Worm (Caenorhabditis elegans) whole organism, L1 larva: Measurements from ENCODE around the gene lido-5.
A peak's percentile ranks its signal among the peaks of the same experiment; 100 is the strongest.

Experiments used
- ama-1 ChIP-seq: fragments of 150-350 bp; optimal IDR thresholded peaks from 2 replicates; lab custom pipeline; 2014
- blmp-1 ChIP-seq: fragments of 150-350 bp; optimal IDR thresholded peaks from 2 replicates; lab custom pipeline; 2014; ENCODE audit warnings: missing biosample characterization, missing genetic modification characterization
- ceh-90 ChIP-seq: sonication (generic microtip); optimal IDR thresholded peaks from 2 replicates; lab custom pipeline; 2016; ENCODE audit warnings: missing genetic modification characterization, missing compliant biosample characterization
- efl-1 ChIP-seq, 4 experiments: fragments of 150-350 bp; optimal IDR thresholded peaks in 3 of 4; peaks in 1 of 4; 1 replicate in 1 of 4; 2 replicates in 3 of 4; lab custom pipeline; 2014; ENCODE audit warnings: missing biosample characterization in 2 of 4, missing genetic modification characterization in 2 of 4, missing genetic modification reagents in 2 of 4
- egl-13 ChIP-seq: sonication (generic microtip); optimal IDR thresholded peaks from 2 replicates; lab custom pipeline; 2016; ENCODE audit warnings: missing genotype, missing genetic modification reagents, missing genetic modification characterization, missing compliant biosample characterization
- elt-2 ChIP-seq: sonication (generic microtip); optimal IDR thresholded peaks from 2 replicates; lab custom pipeline; 2016; ENCODE audit warnings: missing genetic modification characterization, mild to moderate bottlenecking, inconsistent platforms, missing compliant biosample characterization, missing genetic modification reagents
- elt-3 ChIP-seq, 6 experiments: fragments of 150-350 bp in 1 of 6; sonication (generic microtip); optimal IDR thresholded peaks; 2 replicates each; lab custom pipeline; 2017 to 2018; ENCODE audit warnings: missing biosample characterization in 6 of 6, missing genetic modification characterization in 6 of 6, inconsistent platforms in 1 of 6
- ets-5 ChIP-seq: fragments of 200-800 bp; sonication (Bioruptor generic); IDR thresholded peaks from 2 replicates; pipeline ENCODE4 v1.3.6; 2022; ENCODE audit warnings: missing genetic modification characterization, missing compliant biosample characterization
- fkh-4 ChIP-seq: sonication (generic microtip); optimal IDR thresholded peaks from 2 replicates; lab custom pipeline; 2016; ENCODE audit warnings: missing compliant biosample characterization, missing genetic modification characterization, borderline replicate concordance
- grh-1 ChIP-seq: fragments of 200-800 bp; sonication (Bioruptor generic); IDR thresholded peaks from 2 replicates; pipeline ENCODE4 v1.3.6; 2022; ENCODE audit warnings: missing genetic modification reagents, missing genetic modification characterization, missing compliant biosample characterization
- hlh-4 ChIP-seq: sonication (generic microtip); optimal IDR thresholded peaks from 2 replicates; lab custom pipeline; 2016; ENCODE audit warnings: mild to moderate bottlenecking, missing genetic modification characterization, missing compliant biosample characterization
- isw-1 ChIP-seq: fragments of 200-800 bp; sonication (Bioruptor generic); IDR thresholded peaks from 2 replicates; pipeline ENCODE4 v1.3.6; 2022; ENCODE audit warnings: missing genetic modification characterization, missing compliant biosample characterization
- jun-1 ChIP-seq: fragments of 150-350 bp; optimal IDR thresholded peaks from 2 replicates; lab custom pipeline; 2014; ENCODE audit warnings: missing biosample characterization, missing genetic modification reagents, missing genetic modification characterization
- lin-13 ChIP-seq: fragments of 150-350 bp; optimal IDR thresholded peaks from 2 replicates; lab custom pipeline; 2014; ENCODE audit warnings: missing biosample characterization, missing genetic modification reagents, missing genetic modification characterization
- lin-14 ChIP-seq: fragments of 200-800 bp; sonication (Bioruptor generic); optimal IDR thresholded peaks from 2 replicates; lab custom pipeline; 2018; ENCODE audit warnings: mild to moderate bottlenecking, missing genetic modification characterization, moderate library complexity, missing compliant biosample characterization
- lin-35 ChIP-seq, 2 experiments: fragments of 150-350 bp; optimal IDR thresholded peaks; 2 replicates each; lab custom pipeline; 2014; ENCODE audit warnings: missing biosample characterization in 2 of 2, missing genetic modification characterization in 2 of 2, missing genetic modification reagents in 2 of 2
- lir-3 ChIP-seq: sonication (generic microtip); optimal IDR thresholded peaks from 2 replicates; lab custom pipeline; 2016; ENCODE audit warnings: mild to moderate bottlenecking, missing genetic modification characterization, moderate library complexity, missing compliant biosample characterization; ENCODE audit not compliant: poor library complexity
- lsy-2 ChIP-seq, 2 experiments: fragments of 150-350 bp; optimal IDR thresholded peaks; 2 replicates each; lab custom pipeline; 2014; ENCODE audit warnings: missing biosample characterization in 2 of 2, missing genetic modification characterization in 2 of 2
- mdl-1 ChIP-seq, 2 experiments: fragments of 150-350 bp; optimal IDR thresholded peaks; 2 replicates each; lab custom pipeline; 2014 to 2017; ENCODE audit warnings: missing biosample characterization in 2 of 2, missing genetic modification characterization in 2 of 2, inconsistent platforms in 1 of 2
- mep-1 ChIP-seq: fragments of 150-350 bp; optimal IDR thresholded peaks from 2 replicates; lab custom pipeline; 2014; ENCODE audit warnings: missing biosample characterization, missing genetic modification characterization
- nhr-20 ChIP-seq: sonication (generic microtip); optimal IDR thresholded peaks from 2 replicates; lab custom pipeline; 2016; ENCODE audit warnings: mild to moderate bottlenecking, missing genetic modification characterization, missing compliant biosample characterization
- nhr-237 ChIP-seq: fragments of 150-350 bp; optimal IDR thresholded peaks from 2 replicates; lab custom pipeline; 2014; ENCODE audit warnings: missing biosample characterization, missing genetic modification characterization
- nhr-28 ChIP-seq: fragments of 150-350 bp; optimal IDR thresholded peaks from 2 replicates; lab custom pipeline; 2014; ENCODE audit warnings: missing biosample characterization, missing genetic modification characterization
- nhr-71 ChIP-seq: sonication (generic microtip); optimal IDR thresholded peaks from 2 replicates; lab custom pipeline; 2016; ENCODE audit warnings: mild to moderate bottlenecking, missing genetic modification characterization, moderate library complexity, missing compliant biosample characterization
- nhr-76 ChIP-seq: sonication (generic microtip); optimal IDR thresholded peaks from 2 replicates; lab custom pipeline; 2017; ENCODE audit warnings: missing biosample characterization, missing genetic modification characterization
- nhr-85 ChIP-seq: sonication (generic microtip); peaks from one replicate; lab custom pipeline; 2016; ENCODE audit warnings: missing genetic modification characterization, inconsistent platforms, missing compliant biosample characterization
- nhr-90 ChIP-seq: sonication (generic microtip); optimal IDR thresholded peaks from 2 replicates; lab custom pipeline; 2016; ENCODE audit warnings: mild to moderate bottlenecking, missing genetic modification characterization, missing compliant biosample characterization; ENCODE audit not compliant: poor library complexity
- pax-3 ChIP-seq: fragments of 200-800 bp; sonication (Bioruptor generic); optimal IDR thresholded peaks from 2 replicates; lab custom pipeline; 2018; ENCODE audit warnings: mild to moderate bottlenecking, missing genetic modification characterization, moderate library complexity, missing compliant biosample characterization
- skn-1 ChIP-seq: fragments of 150-350 bp; optimal IDR thresholded peaks from 2 replicates; lab custom pipeline; 2014; ENCODE audit warnings: missing biosample characterization, missing genetic modification characterization
- snu-23 ChIP-seq: sonication (generic microtip); optimal IDR thresholded peaks from 2 replicates; lab custom pipeline; 2016; ENCODE audit warnings: missing genetic modification characterization, missing compliant biosample characterization
- sox-4 ChIP-seq: sonication (generic microtip); optimal IDR thresholded peaks from 2 replicates; lab custom pipeline; 2016; ENCODE audit warnings: missing genetic modification characterization, missing compliant biosample characterization
- sup-37 ChIP-seq: fragments of 200-800 bp; sonication (Bioruptor generic); optimal IDR thresholded peaks from 2 replicates; lab custom pipeline; 2018; ENCODE audit warnings: mild to moderate bottlenecking, missing genetic modification characterization, missing compliant biosample characterization
- tbx-2 ChIP-seq: sonication (generic microtip); optimal IDR thresholded peaks from 2 replicates; lab custom pipeline; 2016; ENCODE audit warnings: missing genetic modification characterization, missing compliant biosample characterization
- unc-98 ChIP-seq: fragments of 200-800 bp; sonication (Bioruptor generic); IDR thresholded peaks from 2 replicates; pipeline ENCODE4 v1.3.6; 2022; ENCODE audit warnings: missing genetic modification characterization, missing compliant biosample characterization
- vab-15 ChIP-seq: sonication (generic microtip); optimal IDR thresholded peaks from 2 replicates; lab custom pipeline; 2017; ENCODE audit warnings: missing genotype, mild to moderate bottlenecking, missing genetic modification characterization, missing compliant biosample characterization
- zip-4 ChIP-seq: fragments of 200-800 bp; sonication (Bioruptor generic); optimal IDR thresholded peaks from 2 replicates; lab custom pipeline; 2018; ENCODE audit warnings: mild to moderate bottlenecking, missing genetic modification characterization, moderate library complexity, missing compliant biosample characterization

The lido-5 gene

ce11 chrX:17139204-17139780 is 28.8 kb upstream of the lido-5 start:
- TF ChIP-seq efl-1 (optimal IDR thresholded peaks at IDR 0.05; lab: Kevin White, UChicago) (no peak), efl-1 (GFP tag; optimal IDR thresholded peaks at IDR 0.05 in 1 of 2; lab: Kevin White, UChicago) (peak in 1 of 2 experiments; percentile 16), nhr-71 (peak; percentile 21), jun-1 (no peak), pax-3 (no peak), nhr-90 (tag; lab: Kevin White, UChicago) (peak; percentile 29), lin-35 (GFP tag; optimal IDR thresholded peaks at IDR 0.05; lab: Kevin White, UChicago) (peak in 1 of 2 experiments; percentile 49), nhr-76 (tag; lab: Kevin White, UChicago) (no peak), elt-2 (tag; lab: Kevin White, UChicago) (peak; percentile 86), zip-4 (GFP tag; lab: Kevin White, UChicago) (no peak), nhr-20 (tag; lab: Kevin White, UChicago) (peak; percentile 61), sox-4 (tag; lab: Kevin White, UChicago) (no peak)
- TF ChIP-seq, all 84 proteins: peak for 6

- no peak for TF ChIP-seq ets-5 (GFP tag; lab: Robert Waterston, UW)
- TF ChIP-seq grh-1 (GFP tag; lab: Robert Waterston, UW), result peak; percentile 56; the same call in 1 of the 2 replicates
- peak; percentile 58 for TF ChIP-seq nhr-20 (tag; lab: Kevin White, UChicago)
- TF ChIP-seq snu-23 (GFP tag; lab: Kevin White, UChicago), result peak; percentile 38
- TF ChIP-seq lir-3 (tag; lab: Kevin White, UChicago), result no peak
- TF ChIP-seq egl-13 (tag; lab: Kevin White, UChicago), result no peak
- peak; percentile 47 for TF ChIP-seq nhr-90 (tag; lab: Kevin White, UChicago)
- no peak for TF ChIP-seq fkh-4 (tag; lab: Kevin White, UChicago)
- peak; percentile 73 for TF ChIP-seq blmp-1 (tag; lab: Kevin White, UChicago)
- TF ChIP-seq lin-35 (GFP tag; optimal IDR thresholded peaks at IDR 0.05; lab: Kevin White, UChicago), result peak in 1 of 2 experiments; percentile 49
- TF ChIP-seq mdl-1 (tag; optimal IDR thresholded peaks at IDR 0.05; lab: Kevin White, UChicago), result peak in 1 of 2 experiments; percentile 63
- peak; percentile 82 for TF ChIP-seq skn-1
- no peak for TF ChIP-seq hlh-4 (tag; lab: Kevin White, UChicago)
- peak; percentile 85 for TF ChIP-seq nhr-85 (tag; lab: Kevin White, UChicago)
- TF ChIP-seq ceh-90 (tag; lab: Kevin White, UChicago), result no peak
- peak; percentile 54 for TF ChIP-seq nhr-71
- TF ChIP-seq vab-15 (tag; lab: Kevin White, UChicago), result no peak
- peak in 2 of 6 experiments; percentile 79 to 96 for TF ChIP-seq elt-3 (tag; optimal IDR thresholded peaks at IDR 0.05; lab: Kevin White, UChicago)
- TF ChIP-seq tbx-2 (tag; lab: Kevin White, UChicago), result peak; percentile 31
- no peak for TF ChIP-seq sox-4 (tag; lab: Kevin White, UChicago)
- no peak for TF ChIP-seq sup-37 (GFP tag; lab: Kevin White, UChicago)
- no peak for TF ChIP-seq efl-1 (optimal IDR thresholded peaks at IDR 0.05; lab: Kevin White, UChicago)
- peak in 1 of 2 experiments; percentile 79 for TF ChIP-seq efl-1 (GFP tag; optimal IDR thresholded peaks at IDR 0.05 in 1 of 2; lab: Kevin White, UChicago)
- peak; percentile 78 for TF ChIP-seq lin-14 (GFP tag; lab: Kevin White, UChicago)
Measured at ce11 chrX:17138060-17138557, 27.7 kb upstream of the lido-5 start, which contains the start of gene cnp-3. Gene cnp-3 (minus strand): TSS chrX:17138110.

- peak; percentile 70 for TF ChIP-seq elt-2 (tag; lab: Kevin White, UChicago)
- no peak for TF ChIP-seq efl-1 (optimal IDR thresholded peaks at IDR 0.05; lab: Kevin White, UChicago)
- no peak for TF ChIP-seq efl-1 (GFP tag; optimal IDR thresholded peaks at IDR 0.05 in 1 of 2; lab: Kevin White, UChicago)
- TF ChIP-seq nhr-90 (tag; lab: Kevin White, UChicago), result peak; percentile 37
- no peak for TF ChIP-seq nhr-237 (tag; lab: Kevin White, UChicago)
- peak; percentile 54 for TF ChIP-seq nhr-85 (tag; lab: Kevin White, UChicago)
- peak in 1 of 2 experiments; percentile 31 for TF ChIP-seq lin-35 (GFP tag; optimal IDR thresholded peaks at IDR 0.05; lab: Kevin White, UChicago)
- no peak for TF ChIP-seq nhr-28 (tag; lab: Kevin White, UChicago)
- TF ChIP-seq nhr-20 (tag; lab: Kevin White, UChicago), result peak; percentile 2
- no peak for TF ChIP-seq unc-98
- peak; percentile 4 for TF ChIP-seq lin-13 (GFP tag; lab: Kevin White, UChicago)
- TF ChIP-seq isw-1 (GFP tag; lab: Robert Waterston, UW), result no peak
- no peak for TF ChIP-seq lsy-2 (tag; optimal IDR thresholded peaks at IDR 0.05; lab: Kevin White, UChicago)
- TF ChIP-seq nhr-71, result peak; percentile 22
- peak; percentile 10 for TF ChIP-seq mep-1 (tag; lab: Kevin White, UChicago)
- peak; percentile 28 for TF ChIP-seq skn-1
- peak; percentile 11 for TF ChIP-seq ama-1
- no peak for TF ChIP-seq snu-23 (GFP tag; lab: Kevin White, UChicago)
Measured at ce11 chrX:17135704-17136103, 25.2 kb upstream of the lido-5 start.
